Fruit fly (Drosophila melanogaster): ENCODE data around the gene up.

The up gene

dm6 chrX:13630290-13630900 is 28.0 kb upstream of the up start (continued):
- TF ChIP-seq Opbp (GFP tag; IDR thresholded peaks at IDR 0.05; ENCODE audit: partially characterized antibody) (no peak), odd (GFP tag; optimal IDR thresholded peaks at IDR 0.05) (no peak), sens (GFP tag) (peak; percentile 71), Ada2b (GFP tag; IDR thresholded peaks at IDR 0.05) (peak; percentile 22; the same call in 1 of the 2 replicates), CG4730 (GFP tag; IDR thresholded peaks at IDR 0.05) (0 out of 2 replicates have a peak, but pooled peaks have one; percentile 10), CG31224 (GFP tag; IDR thresholded peaks at IDR 0.05) (no peak), pum (GFP tag; optimal IDR thresholded peaks at IDR 0.05) (peak; percentile 33), Atf6 (GFP tag; IDR thresholded peaks at IDR 0.05) (0 out of 2 replicates have a peak, but pooled peaks have one; percentile 12), Max (GFP tag; optimal IDR thresholded peaks at IDR 0.05) (no peak), mam (GFP tag; optimal IDR thresholded peaks at IDR 0.05) (peak; percentile 29), D (optimal IDR thresholded peaks at IDR 0.05) (no peak), D (GFP tag; optimal IDR thresholded peaks at IDR 0.05) (no peak), zfh1 (GFP tag; IDR thresholded peaks at IDR 0.05) (0 out of 3 replicates have a peak, but pooled peaks have one; percentile 44), dysf (GFP tag; IDR thresholded peaks at IDR 0.05) (0 out of 3 replicates have a peak, but pooled peaks have one; percentile 30), CG10209 (GFP tag; optimal IDR thresholded peaks at IDR 0.05) (peak; percentile 33), Vsx1 (GFP tag; optimal IDR thresholded peaks at IDR 0.05) (no peak), CG7839 (tag; optimal IDR thresholded peaks at IDR 0.05) (peak; percentile 48), chn (GFP tag; optimal IDR thresholded peaks at IDR 0.05) (peak; percentile 17), kah (GFP tag; optimal IDR thresholded peaks at IDR 0.05) (no peak), CG7786 (GFP tag; optimal IDR thresholded peaks at IDR 0.05) (peak; percentile 32), CG11456 (GFP tag; IDR thresholded peaks at IDR 0.05) (no peak), lab (GFP tag; optimal IDR thresholded peaks at IDR 0.05) (peak; percentile 48), Ptx1 (GFP tag; IDR thresholded peaks at IDR 0.05) (peak; percentile 50; the same call in 1 of the 2 replicates), Ets65A (GFP tag) (peak; percentile 73), CG17359 (tag; optimal IDR thresholded peaks at IDR 0.05) (peak; percentile 30), Rfx (GFP tag; IDR thresholded peaks at IDR 0.05) (peak; percentile 13; the same call in 1 of the 2 replicates), CG2678 (tag; optimal IDR thresholded peaks at IDR 0.05) (peak; percentile 38), fd96Cb (tag; optimal IDR thresholded peaks at IDR 0.05) (peak; percentile 43), chif (GFP tag; optimal IDR thresholded peaks at IDR 0.05) (peak; percentile 47 to 63), CG14667 (GFP tag; IDR thresholded peaks at IDR 0.05) (0 out of 2 replicates have a peak, but pooled peaks have one; percentile 7), dpn (GFP tag; optimal IDR thresholded peaks at IDR 0.05) (peak; percentile 1 to 26), org-1 (GFP tag; optimal IDR thresholded peaks at IDR 0.05) (peak; percentile 14), Fer2 (tag; optimal IDR thresholded peaks at IDR 0.05) (no peak), sens-2 (GFP tag; IDR thresholded peaks at IDR 0.05) (no peak), scrt (GFP tag; optimal IDR thresholded peaks at IDR 0.05) (no peak), CG8388 (GFP tag; optimal IDR thresholded peaks at IDR 0.05) (peak; percentile 11), Ssrp (tag; optimal IDR thresholded peaks at IDR 0.05) (peak; percentile 19), Antp (GFP tag; optimal IDR thresholded peaks at IDR 0.05) (peak; percentile 25), CG5180 (GFP tag; optimal IDR thresholded peaks at IDR 0.05) (no peak), Hr3 (GFP tag; optimal IDR thresholded peaks at IDR 0.05) (peak; percentile 16), jumu (GFP tag; optimal IDR thresholded peaks at IDR 0.05) (no peak), nmo (GFP tag; optimal IDR thresholded peaks at IDR 0.05) (peak; percentile 32), CG1233 (GFP tag; optimal IDR thresholded peaks at IDR 0.05) (no peak), CG15601 (tag; optimal IDR thresholded peaks at IDR 0.05) (peak; percentile 31), dmrt99B (tag; optimal IDR thresholded peaks at IDR 0.05) (peak; percentile 45), CG6689 (GFP tag; IDR thresholded peaks at IDR 0.05) (0 out of 2 replicates have a peak, but pooled peaks have one; percentile 27), cg (GFP tag; optimal IDR thresholded peaks at IDR 0.05) (no peak), lbe (GFP tag; optimal IDR thresholded peaks at IDR 0.05) (no peak), Sry-δ (GFP tag; optimal IDR thresholded peaks at IDR 0.05) (peak; percentile 11), lmd (GFP tag; IDR thresholded peaks at IDR 0.05) (peak; percentile 27; the same call in 1 of the 2 replicates)
